Worm (Caenorhabditis elegans) whole organism, late embryonic: ENCODE data around the gene Y44A6C.2.

Source experiments
- K09A11.1 ChIP-seq: sonication (generic microtip); optimal IDR thresholded peaks from 2 replicates; lab custom pipeline; 2017; ENCODE audit warnings: antibody characterized with exemption, mild to moderate bottlenecking, missing genetic modification characterization, missing compliant biosample characterization; ENCODE audit not compliant: insufficient read depth
- ama-1 ChIP-seq: fragments of 150-350 bp; optimal IDR thresholded peaks from 2 replicates; lab custom pipeline; 2014
- dmd-4 ChIP-seq: sonication (generic microtip); optimal IDR thresholded peaks from 2 replicates; lab custom pipeline; 2016; ENCODE audit warnings: borderline replicate concordance, missing genetic modification characterization, missing compliant biosample characterization

DNA sequence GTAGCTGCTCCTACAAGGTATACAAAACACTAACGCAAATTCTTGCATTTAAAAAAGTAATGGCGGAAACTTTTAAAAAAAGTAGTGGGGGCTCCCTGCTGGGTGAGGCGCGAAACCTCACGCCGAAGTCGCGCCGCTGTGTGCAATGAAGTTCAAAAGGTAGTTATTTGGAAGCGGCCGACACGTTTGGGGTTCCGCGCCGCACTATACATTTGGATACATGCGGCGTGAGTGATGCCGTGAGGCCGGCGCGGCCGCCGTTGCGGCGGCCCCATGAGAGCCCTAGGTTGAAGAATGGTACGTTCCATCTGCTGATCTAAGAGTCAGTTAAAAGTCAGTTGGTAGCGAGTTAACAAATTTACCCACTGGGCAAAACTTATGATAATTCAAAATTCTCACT lies 40.2 kb upstream of the Y44A6C.2 start:
- TF ChIP-seq dmd-4 (tag; lab: Kevin White, UChicago) (no peak), ama-1 (lab: Kevin White, UChicago) (no peak), K09A11.1 (tag; lab: Kevin White, UChicago) (no peak)
